Worm (Caenorhabditis elegans): ENCODE results near the gene twk-22.

Gene twk-22

ce11 chrX:16349019-16349418, 42.8 kb downstream of the twk-22 start (continued):
- TF ChIP-seq hmg-1.2 (GFP tag; IDR thresholded peaks at IDR 0.05), result 0 out of 2 replicates have a peak, but pooled peaks have one; percentile 10
- peak; percentile 35 for TF ChIP-seq lin-40 (tag; optimal IDR thresholded peaks at IDR 0.05)
- TF ChIP-seq xnd-1 (tag; optimal IDR thresholded peaks at IDR 0.05), result no peak
- no peak for TF ChIP-seq hlh-12 (tag; optimal IDR thresholded peaks at IDR 0.05)
- TF ChIP-seq nfyb-1 (GFP tag; IDR thresholded peaks at IDR 0.05), result no peak
- no peak for TF ChIP-seq let-526 (GFP tag; IDR thresholded peaks at IDR 0.05)
- TF ChIP-seq nhr-27 (tag; optimal IDR thresholded peaks at IDR 0.05), result no peak
- no peak for TF ChIP-seq dpff-1 (tag; optimal IDR thresholded peaks at IDR 0.05)
- no peak for TF ChIP-seq T26A5.8 (tag; optimal IDR thresholded peaks at IDR 0.05)
- no peak for TF ChIP-seq ama-1 (optimal IDR thresholded peaks at IDR 0.05)
- no peak for TF ChIP-seq ama-1 (GFP tag; optimal IDR thresholded peaks at IDR 0.05)
- TF ChIP-seq akir-1 (GFP tag; optimal IDR thresholded peaks at IDR 0.05), result no peak
- no peak for TF ChIP-seq madf-3 (GFP tag; IDR thresholded peaks at IDR 0.05)
- peak; percentile 91 for TF ChIP-seq nhr-80 (tag; optimal IDR thresholded peaks at IDR 0.05)

DNA sequence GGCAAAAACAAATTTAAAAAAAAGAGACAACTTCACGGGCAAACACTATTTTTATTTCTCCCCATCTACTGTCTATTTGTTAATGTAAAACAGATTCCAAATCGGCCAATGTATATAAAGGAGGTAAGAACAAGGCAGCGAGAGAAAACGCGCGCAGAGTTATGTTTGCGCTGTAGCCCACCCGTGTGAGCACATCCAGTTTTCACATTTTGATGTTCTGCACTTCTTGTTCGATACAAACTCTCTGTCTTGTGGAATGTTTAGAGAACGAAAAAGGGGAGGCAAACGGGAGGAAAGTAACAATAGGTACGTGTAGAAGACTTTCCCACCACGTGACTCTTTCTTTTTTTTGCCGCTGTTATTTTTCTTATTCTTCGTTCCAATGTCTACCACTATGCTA, 46.2 kb downstream of the twk-22 start:
- no peak for TF ChIP-seq tlf-1 (GFP tag; optimal IDR thresholded peaks at IDR 0.05)
- no peak for TF ChIP-seq Y53F4B.3 (GFP tag; IDR thresholded peaks at IDR 0.05)
- TF ChIP-seq chd-7 (tag; optimal IDR thresholded peaks at IDR 0.05), result peak; percentile 10
- TF ChIP-seq efl-1 (GFP tag; optimal IDR thresholded peaks at IDR 0.05), result no peak

ce11 chrX:16354598-16355211, 48.4 kb downstream of the twk-22 start, which contains the start of gene nhr-28:
Gene nhr-28 (plus strand): TSS chrX:16354976.
- TF ChIP-seq gei-17 (GFP tag; optimal IDR thresholded peaks at IDR 0.05), result no peak
- no peak for TF ChIP-seq lag-1 (GFP tag; IDR thresholded peaks at IDR 0.05)
- no peak for TF ChIP-seq cebp-1 (GFP tag; IDR thresholded peaks at IDR 0.05)
- no peak for TF ChIP-seq cebp-1 (tag; optimal IDR thresholded peaks at IDR 0.05)
- TF ChIP-seq aptf-2 (GFP tag; conservative IDR thresholded peaks at IDR 0.05), result no peak
- no peak for TF ChIP-seq ceh-100 (GFP tag; IDR thresholded peaks at IDR 0.05)
- no peak for TF ChIP-seq rpc-1 (optimal IDR thresholded peaks at IDR 0.05)
- TF ChIP-seq rpc-1 (tag; optimal IDR thresholded peaks at IDR 0.05), result no peak

DNA sequence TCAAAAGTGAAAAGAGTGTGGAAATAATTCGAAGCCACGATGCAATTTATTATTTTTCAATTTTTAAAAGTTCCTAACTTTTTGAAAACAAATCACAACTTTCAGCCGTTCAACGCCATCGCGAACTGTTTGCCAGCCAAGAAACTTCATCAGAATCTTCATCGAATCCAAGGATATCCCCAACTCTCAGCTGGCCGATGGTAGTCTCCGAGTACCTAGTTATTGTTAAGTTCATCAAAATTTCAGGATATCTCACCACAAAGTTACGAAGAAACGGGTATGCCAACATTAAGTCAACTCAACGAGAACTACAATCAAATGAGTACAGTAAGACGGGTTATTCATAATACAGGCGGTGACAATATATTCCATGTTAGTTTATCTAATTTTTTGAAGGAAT, 50.1 kb downstream of the twk-22 start:
- TF ChIP-seq C17E4.6 (GFP tag; IDR thresholded peaks at IDR 0.05) (no peak), madf-3 (GFP tag; IDR thresholded peaks at IDR 0.05) (no peak), sdz-38 (tag; optimal IDR thresholded peaks at IDR 0.05) (no peak), ceh-79 (tag; optimal IDR thresholded peaks at IDR 0.05) (no peak), F52B5.7 (tag; optimal IDR thresholded peaks at IDR 0.05) (no peak), Y79H2A.3 (GFP tag; conservative IDR thresholded peaks at IDR 0.05) (no peak), akir-1 (GFP tag; optimal IDR thresholded peaks at IDR 0.05) (no peak), fkh-3 (tag; optimal IDR thresholded peaks at IDR 0.05) (no peak), ceh-100 (GFP tag; IDR thresholded peaks at IDR 0.05) (no peak), F57C9.4 (tag; optimal IDR thresholded peaks at IDR 0.05) (no peak), zim-3 (tag; optimal IDR thresholded peaks at IDR 0.05) (no peak), F37B4.10 (GFP tag; IDR thresholded peaks at IDR 0.05) (no peak), nhr-90 (tag; optimal IDR thresholded peaks at IDR 0.05) (no peak), ztf-26 (tag; optimal IDR thresholded peaks at IDR 0.05) (no peak), F22D6.2 (tag; optimal IDR thresholded peaks at IDR 0.05) (no peak)

Data from whole organism, young adult.